Worm (Caenorhabditis elegans): ENCODE measurements around the gene C03B1.17.

C03B1.17 gene

ce11 chrX:6360658-6361057 lies 12.8 kb upstream of the C03B1.17 start, which contains the start of gene C03B1.14:
Gene C03B1.14, minus strand, starts transcription at chrX:6360758.
- TF ChIP-seq unc-62 (GFP tag; optimal IDR thresholded peaks at IDR 0.05), result no peak

- no peak for TF ChIP-seq unc-62 (GFP tag; optimal IDR thresholded peaks at IDR 0.05)
Observed at ce11 chrX:6364196-6364595, 9.3 kb upstream of the C03B1.17 start, which contains the start of gene C03B1.4. Gene C03B1.4, plus strand, starts transcription at chrX:6364496.

- no peak for TF ChIP-seq unc-62 (GFP tag; optimal IDR thresholded peaks at IDR 0.05)
Observed at ce11 chrX:6365715-6366114, 7.7 kb upstream of the C03B1.17 start, which contains the start of gene C03B1.3. Gene C03B1.3, plus strand, starts transcription at chrX:6366015.

- no peak for TF ChIP-seq unc-62 (GFP tag; optimal IDR thresholded peaks at IDR 0.05)
Observed at ce11 chrX:6369717-6370116, 3.7 kb upstream of the C03B1.17 start, which contains the start of gene C03B1.2. Gene C03B1.2, plus strand, starts transcription at chrX:6370017.

ce11 chrX:6371192-6372116 lies 2.0 kb upstream of the C03B1.17 start:
- no peak for TF ChIP-seq unc-62 (GFP tag; optimal IDR thresholded peaks at IDR 0.05)

ce11 chrX:6374451-6374850 lies 1.0 kb downstream of the C03B1.17 start, which contains the start of gene C03B1.1:
Gene C03B1.1, plus strand, starts transcription at chrX:6374751.
- TF ChIP-seq unc-62 (GFP tag; optimal IDR thresholded peaks at IDR 0.05), result no peak

ce11 chrX:6377634-6378288 lies 4.3 kb downstream of the C03B1.17 start, which contains the start of gene lmp-1:
Gene lmp-1, minus strand, starts transcription at chrX:6377684.
- TF ChIP-seq unc-62 (GFP tag; optimal IDR thresholded peaks at IDR 0.05), result no peak

ce11 chrX:6378363-6378762 lies 4.9 kb downstream of the C03B1.17 start:
- no peak for TF ChIP-seq unc-62 (GFP tag; optimal IDR thresholded peaks at IDR 0.05)

- no peak for TF ChIP-seq unc-62 (GFP tag; optimal IDR thresholded peaks at IDR 0.05)
Observed at ce11 chrX:6382930-6383329, 9.5 kb downstream of the C03B1.17 start.

ce11 chrX:6384537-6384936 lies 11.1 kb downstream of the C03B1.17 start:
- no peak for TF ChIP-seq unc-62 (GFP tag; optimal IDR thresholded peaks at IDR 0.05)

ce11 chrX:6385185-6385584 lies 11.7 kb downstream of the C03B1.17 start, which contains the start of gene igdb-3:
Gene igdb-3, plus strand, starts transcription at chrX:6385485.
- no peak for TF ChIP-seq unc-62 (GFP tag; optimal IDR thresholded peaks at IDR 0.05)

ce11 chrX:6388639-6389038 lies 15.2 kb downstream of the C03B1.17 start:
- no peak for TF ChIP-seq unc-62 (GFP tag; optimal IDR thresholded peaks at IDR 0.05)

- TF ChIP-seq unc-62 (GFP tag; optimal IDR thresholded peaks at IDR 0.05), result no peak
Observed at ce11 chrX:6391491-6391890, 18.0 kb downstream of the C03B1.17 start, which contains the start of gene igcm-2. Gene igcm-2, minus strand, starts transcription at chrX:6391591.

- TF ChIP-seq unc-62 (GFP tag; optimal IDR thresholded peaks at IDR 0.05), result no peak
Observed at ce11 chrX:6399450-6399849, 26.0 kb downstream of the C03B1.17 start.

- TF ChIP-seq unc-62 (GFP tag; optimal IDR thresholded peaks at IDR 0.05), result no peak
Observed at ce11 chrX:6403122-6403521, 29.7 kb downstream of the C03B1.17 start, which contains the start of gene glt-4. Gene glt-4, plus strand, starts transcription at chrX:6403422.

ce11 chrX:6405905-6406304 lies 32.5 kb downstream of the C03B1.17 start:
- no peak for TF ChIP-seq unc-62 (GFP tag; optimal IDR thresholded peaks at IDR 0.05)
